Fruit fly (Drosophila melanogaster) whole organism, wandering third instar larva: Measurements from ENCODE around the gene CG34253.
A peak's percentile ranks its signal among the peaks of the same experiment; 100 is the strongest.

Experiments
- Abd-B ChIP-seq: fragments of >200 bp; optimal IDR thresholded peaks from 2 replicates; lab custom pipeline; 2017; ENCODE audit warnings: missing biosample characterization, missing genetic modification characterization
- CG32264 ChIP-seq: fragments of 200-800 bp; sonication (Bioruptor generic); optimal IDR thresholded peaks from 2 replicates; lab custom pipeline; 2016; ENCODE audit warnings: missing biosample characterization, missing genetic modification characterization
- CG9705 ChIP-seq: fragments of 200-800 bp; sonication (Bioruptor generic); optimal IDR thresholded peaks from 2 replicates; lab custom pipeline; 2018; ENCODE audit warnings: missing biosample characterization, mild to moderate bottlenecking, missing genetic modification characterization
- CrebA ChIP-seq: fragments of 200-800 bp; sonication (Bioruptor generic); optimal IDR thresholded peaks from 2 replicates; lab custom pipeline; 2016; ENCODE audit warnings: missing biosample characterization, mild to moderate bottlenecking, missing genetic modification characterization, borderline replicate concordance
- Dfd ChIP-seq: fragments of >200 bp; optimal IDR thresholded peaks from 2 replicates; lab custom pipeline; 2017; ENCODE audit warnings: missing biosample characterization, missing genetic modification characterization
- Dif ChIP-seq: fragments of 200-275, 200-300 bp; sonication (Bioruptor generic); optimal IDR thresholded peaks from 2 replicates; lab custom pipeline; 2018; ENCODE audit warnings: missing biosample characterization, missing genetic modification characterization; ENCODE audit not compliant: partially characterized antibody
- GATAd ChIP-seq: sonication (Bioruptor generic); optimal IDR thresholded peaks from 2 replicates; lab custom pipeline; 2016; ENCODE audit warnings: missing biosample characterization, missing genetic modification characterization
- HLH106 ChIP-seq: fragments of 200-800 bp; optimal IDR thresholded peaks from 3 replicates; lab custom pipeline; 2019; ENCODE audit warnings: missing biosample characterization, mild to moderate bottlenecking, missing genetic modification characterization, moderate library complexity
- Hnf4 ChIP-seq: fragments of 200-800 bp; sonication (Bioruptor generic); optimal IDR thresholded peaks from 2 replicates; lab custom pipeline; 2016; ENCODE audit warnings: missing biosample characterization, mild to moderate bottlenecking, missing genetic modification characterization
- Hr78 ChIP-seq: fragments of >200 bp; optimal IDR thresholded peaks from 2 replicates; lab custom pipeline; 2017; ENCODE audit warnings: missing biosample characterization, missing genetic modification characterization
- Hr83 ChIP-seq: fragments of 200-300 bp; sonication (Bioruptor generic); optimal IDR thresholded peaks from 2 replicates; lab custom pipeline; 2016; ENCODE audit warnings: missing biosample characterization, mild to moderate bottlenecking, missing genetic modification characterization, moderate library complexity; ENCODE audit not compliant: poor library complexity, severe bottlenecking
- Jra ChIP-seq: sonication (Bioruptor generic); optimal IDR thresholded peaks from 2 replicates; lab custom pipeline; 2016; ENCODE audit warnings: missing biosample characterization, missing genetic modification characterization
- Mio ChIP-seq: sonication (Bioruptor generic); optimal IDR thresholded peaks from 2 replicates; lab custom pipeline; 2016; ENCODE audit warnings: missing biosample characterization, missing genetic modification characterization
- Myc ChIP-seq: fragments of >200 bp; optimal IDR thresholded peaks from 2 replicates; lab custom pipeline; 2017
- N ChIP-seq: fragments of >200 bp; optimal IDR thresholded peaks from 2 replicates; lab custom pipeline; 2018; ENCODE audit warnings: missing biosample characterization, missing external identifiers, missing genetic modification characterization
- OdsH ChIP-seq: fragments of 200-800 bp; sonication (Bioruptor generic); optimal IDR thresholded peaks from 2 replicates; lab custom pipeline; 2016; ENCODE audit warnings: missing biosample characterization, mild to moderate bottlenecking, missing genetic modification characterization
- Rel ChIP-seq, 2 experiments: fragments of 200-800 bp; sonication (Bioruptor generic) in 1 of 2; optimal IDR thresholded peaks; 2 replicates in 1 of 2; 3 replicates in 1 of 2; lab custom pipeline; 2016 to 2019; ENCODE audit warnings: mild to moderate bottlenecking in 2 of 2, missing biosample characterization in 2 of 2, missing genetic modification characterization in 2 of 2, moderate library complexity in 1 of 2
- Sp1 ChIP-seq: fragments of 200-800 bp; sonication (Bioruptor generic); optimal IDR thresholded peaks from 3 replicates; lab custom pipeline; 2019; ENCODE audit warnings: missing biosample characterization, mild to moderate bottlenecking, missing genetic modification characterization, moderate library complexity
- Vsx2 ChIP-seq: fragments of 200-300, 225-300 bp; sonication (Bioruptor generic); optimal IDR thresholded peaks from 2 replicates; lab custom pipeline; 2018; ENCODE audit warnings: missing biosample characterization, missing genetic modification characterization; ENCODE audit not compliant: partially characterized antibody
- br ChIP-seq: fragments of 200-800 bp; sonication (Bioruptor generic); optimal IDR thresholded peaks from 2 replicates; lab custom pipeline; 2016; ENCODE audit warnings: missing biosample characterization, missing genetic modification characterization
- brk ChIP-seq: fragments of 200-800 bp; sonication (Bioruptor generic); optimal IDR thresholded peaks from 2 replicates; lab custom pipeline; 2016; ENCODE audit warnings: missing biosample characterization, mild to moderate bottlenecking, missing genetic modification characterization
- dl ChIP-seq, 2 experiments: fragments of 175-275, 200-275 bp in 1 of 2; fragments of 200-275 bp in 1 of 2; sonication (Bioruptor generic); optimal IDR thresholded peaks; lab custom pipeline; 2018; ENCODE audit warnings: mild to moderate bottlenecking in 2 of 2, missing biosample characterization in 2 of 2, missing genetic modification characterization in 2 of 2, moderate library complexity in 2 of 2; ENCODE audit not compliant: partially characterized antibody in 2 of 2, insufficient read depth in 1 of 2
- dmrt93B ChIP-seq: fragments of 200-800 bp; sonication (Bioruptor generic); optimal IDR thresholded peaks from 2 replicates; lab custom pipeline; 2018; ENCODE audit warnings: missing biosample characterization, mild to moderate bottlenecking, missing genetic modification characterization
- dsf ChIP-seq: sonication (Bioruptor generic); optimal IDR thresholded peaks from 2 replicates; lab custom pipeline; 2016; ENCODE audit warnings: missing biosample characterization, missing genetic modification characterization, borderline replicate concordance
- ey ChIP-seq: fragments of 200-800 bp; sonication (Bioruptor generic); optimal IDR thresholded peaks from 2 replicates; lab custom pipeline; 2016; ENCODE audit warnings: missing biosample characterization, missing genetic modification characterization
- foxo ChIP-seq, 2 experiments: fragments of 200-800 bp; sonication (Bioruptor generic); optimal IDR thresholded peaks; 2 replicates in 1 of 2; 3 replicates in 1 of 2; lab custom pipeline; 2016 to 2017; ENCODE audit warnings: missing biosample characterization in 2 of 2, missing genetic modification characterization in 2 of 2
- fru ChIP-seq: fragments of 200-800 bp; sonication (Bioruptor generic); optimal IDR thresholded peaks from 3 replicates; lab custom pipeline; 2016; ENCODE audit warnings: missing biosample characterization, mild to moderate bottlenecking, missing genetic modification characterization
- h ChIP-seq: fragments of 200-800 bp; sonication (Bioruptor generic); optimal IDR thresholded peaks from 3 replicates; lab custom pipeline; 2016; ENCODE audit warnings: missing biosample characterization, mild to moderate bottlenecking, missing genetic modification characterization
- jim ChIP-seq: fragments of 175-275, 200-325 bp; sonication (Bioruptor generic); optimal IDR thresholded peaks from 2 replicates; lab custom pipeline; 2016; ENCODE audit warnings: missing biosample characterization, mild to moderate bottlenecking, missing genetic modification characterization
- lola ChIP-seq: fragments of >200 bp; optimal IDR thresholded peaks from 2 replicates; lab custom pipeline; 2017; ENCODE audit warnings: missing biosample characterization, missing genetic modification characterization
- pan ChIP-seq: fragments of >200 bp; optimal IDR thresholded peaks from 2 replicates; lab custom pipeline; 2017
- psq ChIP-seq: fragments of 200-800 bp; sonication (Bioruptor generic); optimal IDR thresholded peaks from 3 replicates; lab custom pipeline; 2017; ENCODE audit warnings: missing biosample characterization, mild to moderate bottlenecking, missing genetic modification characterization, moderate library complexity
- rgr ChIP-seq: fragments of 200-800 bp; sonication (Bioruptor generic); optimal IDR thresholded peaks from 3 replicates; lab custom pipeline; 2016; ENCODE audit warnings: missing biosample characterization, mild to moderate bottlenecking, missing genetic modification characterization
- sage ChIP-seq: fragments of 200-800 bp; sonication (Bioruptor generic); optimal IDR thresholded peaks from 2 replicates; lab custom pipeline; 2016; ENCODE audit warnings: missing biosample characterization, mild to moderate bottlenecking, missing genetic modification characterization
- sv ChIP-seq: fragments of 200-800 bp; sonication (Bioruptor generic); optimal IDR thresholded peaks from 3 replicates; lab custom pipeline; 2016; ENCODE audit warnings: missing biosample characterization, missing genetic modification characterization
- tai ChIP-seq: sonication (Bioruptor generic); optimal IDR thresholded peaks from 2 replicates; lab custom pipeline; 2016; ENCODE audit warnings: missing biosample characterization, missing genetic modification characterization
- usp ChIP-seq: fragments of >200 bp; optimal IDR thresholded peaks from 2 replicates; lab custom pipeline; 2017; ENCODE audit warnings: missing biosample characterization, missing genetic modification characterization
- woc ChIP-seq: sonication (Bioruptor generic); optimal IDR thresholded peaks from 2 replicates; lab custom pipeline; 2016; ENCODE audit warnings: missing biosample characterization, mild to moderate bottlenecking, missing genetic modification characterization

The CG34253 gene

dm6 chr3L:18062959-18063510 lies 24.1 kb downstream of the CG34253 start (continued):
- TF ChIP-seq GATAd, result no peak
- peak; percentile 33 for TF ChIP-seq Jra
- TF ChIP-seq OdsH, result peak; percentile 55
- peak; percentile 52 for TF ChIP-seq tai (GFP tag; lab: Kevin White, UChicago)

DNA sequence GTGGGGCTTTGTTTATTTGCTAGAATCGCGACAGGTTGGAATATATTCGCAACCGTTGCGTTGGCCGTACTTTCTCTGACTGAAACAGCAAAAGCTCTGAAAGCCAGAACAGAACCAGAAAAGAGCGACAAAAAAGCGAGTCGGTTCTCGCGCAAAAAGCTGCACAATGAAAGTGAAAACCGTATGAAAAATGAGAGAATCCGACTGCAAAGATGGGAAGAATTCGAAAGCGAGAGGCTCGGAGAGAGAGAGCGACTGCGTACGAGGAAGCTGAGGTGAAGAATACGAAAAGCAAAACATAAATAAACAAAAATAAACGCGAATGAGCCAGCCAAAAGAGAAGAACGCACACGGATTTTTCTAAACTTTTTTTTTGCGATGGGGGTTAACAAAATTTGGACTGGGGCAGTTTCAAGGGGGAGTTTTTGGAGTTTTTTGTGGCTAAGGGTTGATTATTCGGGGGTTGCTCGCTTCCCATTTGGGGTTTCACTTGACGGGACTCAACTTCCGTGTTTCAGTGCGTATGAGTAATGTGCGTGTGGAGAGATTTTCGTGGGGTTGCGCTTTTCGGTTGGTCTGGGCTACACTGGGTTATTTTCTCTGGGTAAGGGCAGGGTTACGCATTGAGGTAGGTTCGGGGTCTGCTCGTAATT lies 25.3 kb downstream of the CG34253 start:
- TF ChIP-seq dl (GFP tag; optimal IDR thresholded peaks at IDR 0.05; lab: Kevin White, UChicago; ENCODE audit: insufficient read depth in 1 of 2, partially characterized antibody in 2 of 2), result peak; percentile 50 to 59
- TF ChIP-seq woc (GFP tag; lab: Kevin White, UChicago), result no peak
- TF ChIP-seq HLH106 (tag; lab: Kevin White, UChicago), result no peak
- no peak for TF ChIP-seq dsf (GFP tag; lab: Kevin White, UChicago)
- no peak for TF ChIP-seq OdsH
- no peak for TF ChIP-seq N
- TF ChIP-seq ey (GFP tag; lab: Kevin White, UChicago), result no peak
- no peak for TF ChIP-seq Hr78 (GFP tag; lab: Kevin White, UChicago)
- no peak for TF ChIP-seq jim (GFP tag; lab: Kevin White, UChicago)
- no peak for TF ChIP-seq dmrt93B (GFP tag; lab: Kevin White, UChicago)
- peak; percentile 80 for TF ChIP-seq Dif (GFP tag; lab: Kevin White, UChicago)
- no peak for TF ChIP-seq Abd-B
- TF ChIP-seq foxo (GFP tag; optimal IDR thresholded peaks at IDR 0.05; lab: Kevin White, UChicago), result peak in 1 of 2 experiments; percentile 14
- peak; percentile 15 for TF ChIP-seq h (GFP tag; lab: Kevin White, UChicago)
- TF ChIP-seq CG32264, result no peak
- no peak for TF ChIP-seq Jra
- peak; percentile 83 for TF ChIP-seq psq (GFP tag; lab: Kevin White, UChicago)
- TF ChIP-seq sage (GFP tag; lab: Kevin White, UChicago), result peak; percentile 20
- TF ChIP-seq br (GFP tag; lab: Kevin White, UChicago), result no peak
- no peak for TF ChIP-seq Vsx2
- no peak for TF ChIP-seq lola
- TF ChIP-seq sv (GFP tag; lab: Kevin White, UChicago), result no peak
- TF ChIP-seq Rel (GFP tag; optimal IDR thresholded peaks at IDR 0.05; lab: Kevin White, UChicago), result no peak
- TF ChIP-seq Rel (tag; optimal IDR thresholded peaks at IDR 0.05; lab: Kevin White, UChicago), result peak; percentile 9
- no peak for TF ChIP-seq Myc (lab: Kevin White, UChicago)
- TF ChIP-seq CG9705 (GFP tag; lab: Kevin White, UChicago), result no peak
- peak; percentile 35 for TF ChIP-seq Hnf4 (GFP tag; lab: Kevin White, UChicago)
- no peak for TF ChIP-seq brk (GFP tag; lab: Kevin White, UChicago)
- TF ChIP-seq tai (GFP tag; lab: Kevin White, UChicago), result no peak
- no peak for TF ChIP-seq Mio (GFP tag; lab: Kevin White, UChicago)
- TF ChIP-seq Hr83 (GFP tag; lab: Kevin White, UChicago), result no peak
- TF ChIP-seq pan (lab: Kevin White, UChicago), result no peak
- TF ChIP-seq fru (GFP tag; lab: Kevin White, UChicago), result no peak
- TF ChIP-seq CrebA (GFP tag; lab: Kevin White, UChicago), result peak; percentile 73
- TF ChIP-seq rgr, result peak; percentile 14
- TF ChIP-seq usp, result no peak
- TF ChIP-seq Sp1, result peak; percentile 31
- TF ChIP-seq GATAd, result no peak
- TF ChIP-seq Dfd (GFP tag; lab: Kevin White, UChicago), result no peak

DNA sequence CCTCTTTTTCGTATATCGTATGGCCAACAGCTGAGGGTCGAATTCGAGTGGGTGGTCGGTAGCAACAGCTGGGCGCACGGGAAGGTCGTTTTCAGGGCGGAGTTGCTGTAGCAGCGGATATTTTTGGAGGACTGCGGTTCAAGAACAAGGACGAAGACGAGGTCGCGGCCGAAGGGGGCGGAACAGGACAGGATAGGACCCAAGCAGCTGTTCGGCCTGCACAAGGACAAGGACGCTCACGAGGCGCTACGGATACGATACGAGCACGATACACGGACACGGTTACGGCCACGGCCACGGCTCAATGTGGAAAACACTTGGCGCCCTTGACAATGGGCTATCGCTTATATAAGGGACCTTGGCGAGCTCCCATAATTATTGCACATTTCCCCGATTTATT lies 25.9 kb downstream of the CG34253 start:
- TF ChIP-seq lola (no peak), OdsH (no peak), tai (GFP tag; lab: Kevin White, UChicago) (no peak), psq (GFP tag; lab: Kevin White, UChicago) (no peak), pan (lab: Kevin White, UChicago) (no peak), dmrt93B (GFP tag; lab: Kevin White, UChicago) (no peak), brk (GFP tag; lab: Kevin White, UChicago) (no peak), CrebA (GFP tag; lab: Kevin White, UChicago) (no peak), usp (no peak), dsf (GFP tag; lab: Kevin White, UChicago) (no peak)
